Worm (Caenorhabditis elegans) whole organism, L3 larva: ENCODE data around the gene nep-15.

Experiments used
- R02D3.7 ChIP-seq: fragments of 150-350 bp; optimal IDR thresholded peaks from 2 replicates; lab custom pipeline; 2014; ENCODE audit warnings: missing biosample characterization, missing genetic modification characterization
- aly-2 ChIP-seq: fragments of 150-350 bp; optimal IDR thresholded peaks from 2 replicates; lab custom pipeline; 2014; ENCODE audit warnings: missing biosample characterization, missing genetic modification characterization
- ama-1 ChIP-seq: fragments of 150-350 bp; optimal IDR thresholded peaks from 2 replicates; lab custom pipeline; 2018
- ceh-28 ChIP-seq: fragments of 150-350 bp; optimal IDR thresholded peaks from 2 replicates; lab custom pipeline; 2014; ENCODE audit warnings: missing biosample characterization, missing genetic modification reagents, missing genetic modification characterization
- ceh-82 ChIP-seq: fragments of 150-350 bp; optimal IDR thresholded peaks from 2 replicates; lab custom pipeline; 2014; ENCODE audit warnings: missing biosample characterization, missing genetic modification characterization
- ceh-9 ChIP-seq: sonication (generic microtip); optimal IDR thresholded peaks from 2 replicates; lab custom pipeline; 2018; ENCODE audit warnings: missing biosample characterization, missing genetic modification characterization
- daf-12 ChIP-seq: fragments of 150-350 bp; optimal IDR thresholded peaks from 2 replicates; lab custom pipeline; 2014; ENCODE audit warnings: missing biosample characterization, missing genetic modification reagents, missing genetic modification characterization
- egl-27 ChIP-seq: sonication (generic microtip); optimal IDR thresholded peaks from 4 replicates; lab custom pipeline; 2017; ENCODE audit warnings: missing biosample characterization, missing genetic modification reagents, missing genetic modification characterization
- elt-1 ChIP-seq: fragments of 150-350 bp; optimal IDR thresholded peaks from 2 replicates; lab custom pipeline; 2014; ENCODE audit warnings: missing biosample characterization, missing genetic modification characterization
- elt-2 ChIP-seq: sonication (generic microtip); optimal IDR thresholded peaks from 2 replicates; lab custom pipeline; 2016; ENCODE audit warnings: missing genetic modification reagents, mild to moderate bottlenecking, missing genetic modification characterization, missing compliant biosample characterization
- elt-3 ChIP-seq, 3 experiments: fragments of 150-350 bp in 1 of 3; sonication (generic microtip) in 2 of 3; optimal IDR thresholded peaks; 2 replicates in 2 of 3; 4 replicates in 1 of 3; lab custom pipeline; 2014 to 2017; ENCODE audit warnings: missing biosample characterization in 3 of 3, missing genetic modification characterization in 3 of 3
- eor-1 ChIP-seq, 2 experiments: fragments of 150-350 bp; optimal IDR thresholded peaks; 2 replicates each; lab custom pipeline; 2014 to 2018; ENCODE audit warnings: missing biosample characterization in 2 of 2, missing genetic modification characterization in 2 of 2
- fkh-10 ChIP-seq: sonication (generic microtip); optimal IDR thresholded peaks from 2 replicates; lab custom pipeline; 2017; ENCODE audit warnings: missing biosample characterization, missing genetic modification reagents, missing genetic modification characterization
- fkh-2 ChIP-seq: fragments of 150-350 bp; optimal IDR thresholded peaks from 2 replicates; lab custom pipeline; 2014; ENCODE audit warnings: missing biosample characterization, missing genetic modification reagents, missing genetic modification characterization
- fos-1 ChIP-seq: fragments of 150-350 bp; optimal IDR thresholded peaks from 2 replicates; lab custom pipeline; 2014; ENCODE audit warnings: missing biosample characterization, missing genetic modification characterization
- jun-1 ChIP-seq: fragments of 150-350 bp; optimal IDR thresholded peaks from 2 replicates; lab custom pipeline; 2014; ENCODE audit warnings: missing biosample characterization, missing genetic modification reagents, missing genetic modification characterization
- lin-15B ChIP-seq: fragments of 150-350 bp; optimal IDR thresholded peaks from 2 replicates; lab custom pipeline; 2014; ENCODE audit warnings: missing biosample characterization, missing genetic modification characterization
- lin-39 ChIP-seq: fragments of 150-350 bp; optimal IDR thresholded peaks from 2 replicates; lab custom pipeline; 2018; ENCODE audit warnings: missing biosample characterization, missing genetic modification reagents, missing genetic modification characterization
- lsy-12 ChIP-seq: sonication (generic microtip); optimal IDR thresholded peaks from 2 replicates; lab custom pipeline; 2016; ENCODE audit warnings: mild to moderate bottlenecking, missing genetic modification characterization, missing compliant biosample characterization
- mdl-1 ChIP-seq: fragments of 150-350 bp; optimal IDR thresholded peaks from 2 replicates; lab custom pipeline; 2014; ENCODE audit warnings: missing biosample characterization, missing genetic modification characterization
- nfya-1 ChIP-seq: sonication (generic microtip); optimal IDR thresholded peaks from 2 replicates; lab custom pipeline; 2017; ENCODE audit warnings: missing genetic modification characterization, mild to moderate bottlenecking, missing compliant biosample characterization, antibody characterized with exemption, moderate library complexity; ENCODE audit not compliant: insufficient read depth
- nhr-11 ChIP-seq: fragments of 150-350 bp; optimal IDR thresholded peaks from 2 replicates; lab custom pipeline; 2014; ENCODE audit warnings: missing biosample characterization, missing genetic modification characterization
- nhr-12 ChIP-seq: fragments of 150-350 bp; optimal IDR thresholded peaks from 2 replicates; lab custom pipeline; 2014; ENCODE audit warnings: missing biosample characterization, missing genetic modification characterization
- nhr-23 ChIP-seq: fragments of 150-350 bp; optimal IDR thresholded peaks from 2 replicates; lab custom pipeline; 2014; ENCODE audit warnings: missing biosample characterization, missing genetic modification reagents, missing genetic modification characterization
- nhr-237 ChIP-seq: fragments of 150-350 bp; optimal IDR thresholded peaks from 2 replicates; lab custom pipeline; 2014; ENCODE audit warnings: missing biosample characterization, missing genetic modification characterization
- nhr-25 ChIP-seq: sonication (generic microtip); optimal IDR thresholded peaks from 2 replicates; lab custom pipeline; 2017; ENCODE audit warnings: missing biosample characterization, missing genetic modification characterization
- nhr-28 ChIP-seq: fragments of 150-350 bp; optimal IDR thresholded peaks from 2 replicates; lab custom pipeline; 2014; ENCODE audit warnings: missing biosample characterization, missing genetic modification characterization
- nhr-43 ChIP-seq: sonication (generic microtip); optimal IDR thresholded peaks from 2 replicates; lab custom pipeline; 2016; ENCODE audit warnings: mild to moderate bottlenecking, missing genetic modification characterization, missing compliant biosample characterization; ENCODE audit not compliant: poor library complexity, severe bottlenecking
- nhr-67 ChIP-seq: fragments of 150-350 bp; optimal IDR thresholded peaks from 2 replicates; lab custom pipeline; 2014; ENCODE audit warnings: missing biosample characterization, missing genetic modification characterization
- nhr-76 ChIP-seq: fragments of 150-350 bp; sonication (generic microtip); optimal IDR thresholded peaks from 5 replicates; lab custom pipeline; 2014; ENCODE audit warnings: missing biosample characterization, missing genetic modification characterization
- nhr-77 ChIP-seq: fragments of 150-350 bp; optimal IDR thresholded peaks from 2 replicates; lab custom pipeline; 2014; ENCODE audit warnings: missing biosample characterization, missing genetic modification characterization
- pha-4 ChIP-seq: fragments of 150-350 bp; optimal IDR thresholded peaks from 2 replicates; lab custom pipeline; 2014; ENCODE audit warnings: missing biosample characterization, missing genetic modification reagents, missing genetic modification characterization
- pqm-1 ChIP-seq: fragments of 150-350 bp; optimal IDR thresholded peaks from 2 replicates; lab custom pipeline; 2017; ENCODE audit warnings: missing biosample characterization, missing genetic modification characterization, inconsistent platforms
- sea-2 ChIP-seq: fragments of 150-350 bp; sonication (generic microtip); optimal IDR thresholded peaks from 4 replicates; lab custom pipeline; 2014; ENCODE audit warnings: missing biosample characterization, missing genetic modification reagents, missing genetic modification characterization
- skn-1 ChIP-seq: fragments of 150-350 bp; optimal IDR thresholded peaks from 2 replicates; lab custom pipeline; 2014; ENCODE audit warnings: missing biosample characterization, missing genetic modification characterization
- snpc-4 ChIP-seq: fragments of 150-350 bp; optimal IDR thresholded peaks from 2 replicates; lab custom pipeline; 2014; ENCODE audit warnings: missing biosample characterization, missing genetic modification characterization
- tbx-2 ChIP-seq: sonication (generic microtip); optimal IDR thresholded peaks from 2 replicates; lab custom pipeline; 2016; ENCODE audit warnings: mild to moderate bottlenecking, missing genetic modification characterization, missing compliant biosample characterization
- unc-39 ChIP-seq: sonication (generic microtip); optimal IDR thresholded peaks from 4 replicates; lab custom pipeline; 2017; ENCODE audit warnings: missing biosample characterization, missing genetic modification characterization
- zag-1 ChIP-seq: fragments of 150-350 bp; optimal IDR thresholded peaks from 2 replicates; lab custom pipeline; 2014; ENCODE audit warnings: missing biosample characterization, missing genetic modification characterization
- ztf-11 ChIP-seq: fragments of 150-350 bp; optimal IDR thresholded peaks from 2 replicates; lab custom pipeline; 2014; ENCODE audit warnings: missing biosample characterization, missing genetic modification characterization
- ztf-4 ChIP-seq: fragments of 150-350 bp; optimal IDR thresholded peaks from 2 replicates; lab custom pipeline; 2014; ENCODE audit warnings: missing biosample characterization, missing genetic modification characterization

nep-15 gene

ce11 chrX:8355350-8355749 is 16.7 kb upstream of the nep-15 start:
- peak; percentile 72 for TF ChIP-seq pha-4 (tag; lab: Kevin White, UChicago)
- no peak for TF ChIP-seq skn-1 (tag; lab: Kevin White, UChicago)
- no peak for TF ChIP-seq daf-12
- peak; percentile 92 for TF ChIP-seq pqm-1 (tag; lab: Kevin White, UChicago)
- peak; percentile 88 for TF ChIP-seq elt-2 (tag; lab: Kevin White, UChicago)

ce11 chrX:8356305-8356704 is 15.7 kb upstream of the nep-15 start:
- TF ChIP-seq ama-1 (lab: Kevin White, UChicago) (no peak), elt-2 (tag; lab: Kevin White, UChicago) (peak; percentile 70), pha-4 (tag; lab: Kevin White, UChicago) (peak; percentile 30)

DNA sequence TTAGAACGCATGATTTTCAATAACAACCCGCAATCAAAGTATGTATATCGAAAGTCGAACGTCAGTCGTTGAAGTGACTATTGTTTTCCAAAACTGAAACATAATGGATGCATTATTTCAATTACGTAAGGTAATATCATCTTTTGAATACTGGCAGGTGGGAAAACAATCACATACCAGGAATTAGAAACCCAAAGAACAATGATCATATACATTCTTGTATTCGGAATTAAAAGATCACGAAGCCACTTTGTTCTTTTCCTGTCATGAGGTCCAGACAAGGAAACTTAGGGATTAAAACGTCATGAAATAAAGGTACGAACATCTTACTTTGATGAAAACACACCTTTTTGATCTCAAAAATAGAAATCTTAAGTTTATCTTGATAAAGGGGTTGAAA is 9.6 kb upstream of the nep-15 start:
- no peak for TF ChIP-seq nhr-67 (tag; lab: Kevin White, UChicago)
- TF ChIP-seq nhr-77 (tag; lab: Kevin White, UChicago) = no peak
- TF ChIP-seq egl-27 = no peak
- no peak for TF ChIP-seq jun-1 (tag; lab: Kevin White, UChicago)
- TF ChIP-seq nfya-1 (tag; lab: Kevin White, UChicago) = no peak
- TF ChIP-seq nhr-12 = no peak
- TF ChIP-seq fos-1 (tag; lab: Kevin White, UChicago) = no peak
- TF ChIP-seq nhr-11 (tag; lab: Kevin White, UChicago) = no peak
- TF ChIP-seq lin-15B (tag; lab: Kevin White, UChicago) = no peak
- TF ChIP-seq, all 47 proteins: peak for 0

ce11 chrX:8367553-8367952 is 4.5 kb upstream of the nep-15 start, which contains the start of gene F40B5.2:
Gene F40B5.2 (plus strand): TSS chrX:8367853.
- no peak for TF ChIP-seq nhr-67 (tag; lab: Kevin White, UChicago)
- TF ChIP-seq nhr-11 (tag; lab: Kevin White, UChicago) = no peak
- TF ChIP-seq ceh-82 (tag; lab: Kevin White, UChicago) = no peak
- TF ChIP-seq elt-3 (tag; optimal IDR thresholded peaks at IDR 0.05; lab: Kevin White, UChicago) = no peak
- TF ChIP-seq sea-2 = no peak
- TF ChIP-seq elt-1 (tag; lab: Kevin White, UChicago) = no peak
- no peak for TF ChIP-seq eor-1 (tag; optimal IDR thresholded peaks at IDR 0.05; lab: Kevin White, UChicago)
- no peak for TF ChIP-seq nhr-12
- TF ChIP-seq lin-15B (tag; lab: Kevin White, UChicago) = no peak
- no peak for TF ChIP-seq ztf-11
- no peak for TF ChIP-seq zag-1 (tag; lab: Kevin White, UChicago)
- TF ChIP-seq nhr-76 (tag; lab: Kevin White, UChicago) = no peak
- TF ChIP-seq nhr-25 (tag; lab: Kevin White, UChicago) = no peak
- TF ChIP-seq nhr-23 (tag; lab: Kevin White, UChicago) = no peak

ce11 chrX:8368210-8368609 is 3.8 kb upstream of the nep-15 start:
- TF ChIP-seq ztf-11 (no peak), nhr-11 (tag; lab: Kevin White, UChicago) (no peak), sea-2 (no peak), ceh-82 (tag; lab: Kevin White, UChicago) (no peak), nhr-12 (no peak), fkh-2 (tag; lab: Kevin White, UChicago) (no peak), lin-15B (tag; lab: Kevin White, UChicago) (peak; percentile 64), lsy-12 (tag; lab: Kevin White, UChicago) (peak; percentile 8), aly-2 (tag; lab: Kevin White, UChicago) (no peak), ztf-4 (tag; lab: Kevin White, UChicago) (no peak), fkh-10 (no peak), nhr-25 (tag; lab: Kevin White, UChicago) (no peak), nhr-28 (no peak), pha-4 (tag; lab: Kevin White, UChicago) (peak; percentile 80), nhr-77 (tag; lab: Kevin White, UChicago) (no peak), eor-1 (tag; optimal IDR thresholded peaks at IDR 0.05; lab: Kevin White, UChicago) (no peak), nhr-43 (tag; lab: Kevin White, UChicago) (no peak), ama-1 (lab: Kevin White, UChicago) (no peak), skn-1 (tag; lab: Kevin White, UChicago) (no peak), pqm-1 (tag; lab: Kevin White, UChicago) (peak; percentile 82), lin-39 (peak; percentile 63), nhr-237 (tag; lab: Kevin White, UChicago) (no peak), zag-1 (tag; lab: Kevin White, UChicago) (no peak), egl-27 (peak; percentile 3), fos-1 (tag; lab: Kevin White, UChicago) (no peak), R02D3.7 (tag; lab: Kevin White, UChicago) (peak; percentile 42), snpc-4 (tag; lab: Kevin White, UChicago) (peak; percentile 69), nhr-76 (tag; lab: Kevin White, UChicago) (no peak), unc-39 (tag; lab: Kevin White, UChicago) (no peak), nfya-1 (tag; lab: Kevin White, UChicago) (peak; percentile 86), tbx-2 (tag; lab: Kevin White, UChicago) (peak; percentile 72), jun-1 (tag; lab: Kevin White, UChicago) (peak; percentile 81), ceh-9 (tag; lab: Kevin White, UChicago) (no peak), mdl-1 (tag; lab: Kevin White, UChicago) (no peak), elt-1 (tag; lab: Kevin White, UChicago) (no peak), daf-12 (no peak), elt-2 (tag; lab: Kevin White, UChicago) (peak; percentile 62), ceh-28 (tag; lab: Kevin White, UChicago) (peak; percentile 45)
